Worm (Caenorhabditis elegans) whole organism, L4 larva: ENCODE measurements around the gene natc-2.

Experiments
- D1046.2 ChIP-seq: fragments of 200-800 bp; sonication (Bioruptor generic); IDR thresholded peaks from 2 replicates; pipeline ENCODE4 v1.3.6; 2022; ENCODE audit warnings: missing genetic modification characterization, missing compliant biosample characterization
- F44E2.7 ChIP-seq: fragments of 200-800 bp; sonication (Bioruptor generic); IDR thresholded peaks from 2 replicates; pipeline ENCODE4 v2.1.2; 2022; ENCODE audit warnings: missing genetic modification characterization, missing compliant biosample characterization
- T20F7.1 ChIP-seq: fragments of 200-800 bp; sonication (Bioruptor generic); optimal IDR thresholded peaks from 2 replicates; lab custom pipeline; 2018; ENCODE audit warnings: mild to moderate bottlenecking, missing genetic modification characterization, missing compliant biosample characterization
- T26A8.4 ChIP-seq: fragments of 200-800 bp; sonication (Bioruptor generic); IDR thresholded peaks from 2 replicates; pipeline ENCODE4 v1.3.6; 2022; ENCODE audit warnings: missing genetic modification characterization, missing compliant biosample characterization
- Y105C5A.15 ChIP-seq: fragments of 200-800 bp; sonication (Bioruptor generic); IDR thresholded peaks from 2 replicates; pipeline ENCODE4 v1.3.6; 2022; ENCODE audit warnings: missing genetic modification characterization, missing compliant biosample characterization
- ZK337.2 ChIP-seq: fragments of 200-800 bp; sonication (Bioruptor generic); IDR thresholded peaks from 2 replicates; pipeline ENCODE4 v1.3.6; 2022; ENCODE audit warnings: missing genetic modification reagents, missing genetic modification characterization, missing compliant biosample characterization
- ZK546.5 ChIP-seq, 2 experiments: sonication (generic microtip); optimal IDR thresholded peaks; 2 replicates each; lab custom pipeline; 2017; ENCODE audit warnings: missing biosample characterization in 2 of 2, missing genetic modification characterization in 2 of 2
- aha-1 ChIP-seq: fragments of 150-350 bp; peaks from one replicate; lab custom pipeline; 2014; ENCODE audit warnings: missing biosample characterization, missing genetic modification characterization
- ceh-20 ChIP-seq: fragments of 200-800 bp; sonication (Bioruptor generic); IDR thresholded peaks from 2 replicates; pipeline ENCODE4 v1.3.6; 2022; ENCODE audit warnings: missing genetic modification reagents, missing genetic modification characterization, missing compliant biosample characterization
- ceh-28 ChIP-seq: fragments of 150-350 bp; optimal IDR thresholded peaks from 2 replicates; lab custom pipeline; 2014; ENCODE audit warnings: missing biosample characterization, missing genetic modification reagents, missing genetic modification characterization
- ceh-82 ChIP-seq: sonication (generic microtip); optimal IDR thresholded peaks from 2 replicates; lab custom pipeline; 2017; ENCODE audit warnings: missing biosample characterization, missing genetic modification characterization
- cey-2 ChIP-seq: sonication (generic microtip); optimal IDR thresholded peaks from 3 replicates; lab custom pipeline; 2017; ENCODE audit warnings: missing genetic modification characterization, mild to moderate bottlenecking, missing compliant biosample characterization, antibody characterized with exemption, borderline replicate concordance; ENCODE audit not compliant: insufficient read depth
- ctbp-1 ChIP-seq: fragments of 200-800 bp; sonication (Bioruptor generic); IDR thresholded peaks from 2 replicates; pipeline ENCODE4 v1.3.6; 2022; ENCODE audit warnings: missing genetic modification reagents, missing genetic modification characterization, missing compliant biosample characterization
- daf-12 ChIP-seq: fragments of 150-350 bp; optimal IDR thresholded peaks from 2 replicates; lab custom pipeline; 2014; ENCODE audit warnings: missing biosample characterization, missing genetic modification reagents, missing genetic modification characterization
- dpl-1 ChIP-seq: fragments of 150-350 bp; optimal IDR thresholded peaks from 2 replicates; lab custom pipeline; 2014; ENCODE audit warnings: missing biosample characterization, missing genetic modification reagents, missing genetic modification characterization
- egl-27 ChIP-seq: sonication (generic microtip); optimal IDR thresholded peaks from 3 replicates; lab custom pipeline; 2017; ENCODE audit warnings: missing biosample characterization, missing genetic modification reagents, missing genetic modification characterization
- egl-43 ChIP-seq: fragments of 200-800 bp; sonication (Bioruptor generic); IDR thresholded peaks from 2 replicates; pipeline ENCODE4 v1.3.6; 2022; ENCODE audit warnings: missing genetic modification reagents, missing genetic modification characterization, missing compliant biosample characterization
- fos-1 ChIP-seq: fragments of 150-350 bp; optimal IDR thresholded peaks from 2 replicates; lab custom pipeline; 2014; ENCODE audit warnings: missing biosample characterization, missing genetic modification characterization
- hlh-11 ChIP-seq: fragments of 200-800 bp; sonication (Bioruptor generic); optimal IDR thresholded peaks from 2 replicates; lab custom pipeline; 2018; ENCODE audit warnings: mild to moderate bottlenecking, missing genetic modification characterization, missing compliant biosample characterization
- hlh-30 ChIP-seq: sonication (generic microtip); optimal IDR thresholded peaks from 2 replicates; lab custom pipeline; 2017; ENCODE audit warnings: antibody characterized with exemption, mild to moderate bottlenecking, missing genetic modification characterization, missing compliant biosample characterization; ENCODE audit not compliant: insufficient read depth
- lim-7 ChIP-seq: fragments of 200-800 bp; sonication (Bioruptor generic); IDR thresholded peaks from 2 replicates; pipeline ENCODE4 v1.3.6; 2022; ENCODE audit warnings: missing genetic modification characterization, missing compliant biosample characterization
- lin-1 ChIP-seq: fragments of 200-800 bp; sonication (Bioruptor generic); IDR thresholded peaks from 2 replicates; pipeline ENCODE4 v1.3.6; 2022; ENCODE audit warnings: missing genetic modification reagents, missing genetic modification characterization, missing compliant biosample characterization
- lin-13 ChIP-seq: fragments of 150-350 bp; optimal IDR thresholded peaks from 2 replicates; lab custom pipeline; 2014; ENCODE audit warnings: missing biosample characterization, missing genetic modification reagents, missing genetic modification characterization
- lin-15B ChIP-seq: fragments of 150-350 bp; sonication (generic microtip); optimal IDR thresholded peaks from 3 replicates; lab custom pipeline; 2014; ENCODE audit warnings: missing biosample characterization, missing genetic modification characterization
- lin-29 ChIP-seq: fragments of 200-800 bp; sonication (Bioruptor generic); IDR thresholded peaks from 2 replicates; pipeline ENCODE4 v1.3.6; 2022; ENCODE audit warnings: missing genetic modification reagents, missing genetic modification characterization, missing compliant biosample characterization
- lir-3 ChIP-seq: sonication (generic microtip); optimal IDR thresholded peaks from 2 replicates; lab custom pipeline; 2016; ENCODE audit warnings: mild to moderate bottlenecking, missing genetic modification characterization, missing compliant biosample characterization
- madf-5 ChIP-seq, 2 experiments: fragments of 200-800 bp; sonication (Bioruptor generic); IDR thresholded peaks; 2 replicates each; pipeline ENCODE4 v1.3.6; 2022; ENCODE audit warnings: missing compliant biosample characterization in 2 of 2, missing genetic modification characterization in 2 of 2
- mes-2 ChIP-seq: sonication (generic microtip); optimal IDR thresholded peaks from 2 replicates; lab custom pipeline; 2016; ENCODE audit warnings: missing genotype, mild to moderate bottlenecking, missing genetic modification characterization, missing compliant biosample characterization; ENCODE audit not compliant: poor library complexity, severe bottlenecking
- mxl-2 ChIP-seq: fragments of 200-800 bp; sonication (Bioruptor generic); conservative IDR thresholded peaks from 2 replicates; pipeline ENCODE4 v1.3.6; 2022; ENCODE audit warnings: missing genetic modification reagents, missing genetic modification characterization, missing compliant biosample characterization
- nhr-10 ChIP-seq: fragments of 150-350 bp; optimal IDR thresholded peaks from 2 replicates; lab custom pipeline; 2014; ENCODE audit warnings: missing biosample characterization, missing genetic modification characterization
- nhr-102 ChIP-seq: sonication (generic microtip); optimal IDR thresholded peaks from 2 replicates; lab custom pipeline; 2016; ENCODE audit warnings: mild to moderate bottlenecking, missing genetic modification characterization, moderate library complexity, missing compliant biosample characterization
- nhr-11 ChIP-seq: fragments of 150-350 bp; optimal IDR thresholded peaks from 2 replicates; lab custom pipeline; 2014; ENCODE audit warnings: missing biosample characterization, missing genetic modification characterization
- nhr-25 ChIP-seq: sonication (generic microtip); optimal IDR thresholded peaks from 2 replicates; lab custom pipeline; 2017; ENCODE audit warnings: missing genetic modification characterization, mild to moderate bottlenecking, missing compliant biosample characterization, antibody characterized with exemption, moderate library complexity, borderline replicate concordance; ENCODE audit not compliant: insufficient read depth
- nhr-28 ChIP-seq: fragments of 150-350 bp; optimal IDR thresholded peaks from 2 replicates; lab custom pipeline; 2014; ENCODE audit warnings: missing biosample characterization, missing genetic modification characterization
- nhr-41 ChIP-seq: fragments of 200-800 bp; sonication (Bioruptor generic); IDR thresholded peaks from 2 replicates; pipeline ENCODE4 v1.3.6; 2022; ENCODE audit warnings: missing genetic modification reagents, missing genetic modification characterization, missing compliant biosample characterization
- nhr-6 ChIP-seq: fragments of 150-350 bp; optimal IDR thresholded peaks from 2 replicates; lab custom pipeline; 2014; ENCODE audit warnings: missing biosample characterization, missing genetic modification characterization
- pha-4 ChIP-seq, 2 experiments: fragments of 150-350 bp in 1 of 2; fragments of 200-800 bp in 1 of 2; sonication (Bioruptor generic) in 1 of 2; IDR thresholded peaks in 1 of 2; optimal IDR thresholded peaks in 1 of 2; 2 replicates each; pipeline versions ENCODE4 v1.3.6 to Lab custom; 2014 to 2022; ENCODE audit warnings: missing genetic modification characterization in 2 of 2, missing genetic modification reagents in 2 of 2, missing biosample characterization in 1 of 2, missing compliant biosample characterization in 1 of 2
- pqm-1 ChIP-seq: sonication (generic microtip); optimal IDR thresholded peaks from 2 replicates; lab custom pipeline; 2017; ENCODE audit warnings: missing biosample characterization, missing genetic modification characterization
- saeg-2 ChIP-seq: fragments of 200-800 bp; sonication (Bioruptor generic); IDR thresholded peaks from 2 replicates; pipeline ENCODE4 v1.3.6; 2022; ENCODE audit warnings: missing genetic modification reagents, missing genetic modification characterization, missing compliant biosample characterization
- set-16 ChIP-seq: fragments of 200-800 bp; sonication (Bioruptor generic); IDR thresholded peaks from 2 replicates; pipeline ENCODE4 v1.3.6; 2022; ENCODE audit warnings: missing genetic modification reagents, missing genetic modification characterization, missing compliant biosample characterization
- snpc-4 ChIP-seq: fragments of 150-350 bp; optimal IDR thresholded peaks from 2 replicates; lab custom pipeline; 2014; ENCODE audit warnings: missing biosample characterization, missing genetic modification characterization
- spr-3 ChIP-seq: fragments of 200-800 bp; sonication (Bioruptor generic); optimal IDR thresholded peaks from 2 replicates; lab custom pipeline; 2018; ENCODE audit warnings: mild to moderate bottlenecking, missing genetic modification characterization, missing compliant biosample characterization
- tag-97 ChIP-seq: fragments of 200-800 bp; sonication (Bioruptor generic); IDR thresholded peaks from 2 replicates; pipeline ENCODE4 v1.3.6; 2022; ENCODE audit warnings: missing genetic modification characterization, missing compliant biosample characterization
- unc-130 ChIP-seq: sonication (generic microtip); optimal IDR thresholded peaks from 2 replicates; lab custom pipeline; 2016; ENCODE audit warnings: missing genetic modification reagents, missing genetic modification characterization, missing compliant biosample characterization
- unc-39 ChIP-seq: sonication (generic microtip); optimal IDR thresholded peaks from 2 replicates; lab custom pipeline; 2017; ENCODE audit warnings: missing biosample characterization, missing genetic modification characterization
- unc-62 ChIP-seq, 3 experiments: fragments of 150-350 bp in 1 of 3; sonication (generic microtip); optimal IDR thresholded peaks in 2 of 3; peaks in 1 of 3; 1 replicate in 1 of 3; 2 replicates in 2 of 3; lab custom pipeline; 2014 to 2017; ENCODE audit warnings: missing biosample characterization in 3 of 3, missing genetic modification characterization in 3 of 3, missing genetic modification reagents in 3 of 3, missing genotype in 1 of 3
- vab-7 ChIP-seq: fragments of 200-800 bp; sonication (Bioruptor generic); IDR thresholded peaks from 2 replicates; pipeline ENCODE4 v1.3.6; 2022; ENCODE audit warnings: missing genetic modification reagents, missing genetic modification characterization, missing compliant biosample characterization
- zip-2 ChIP-seq: fragments of 150-350 bp; optimal IDR thresholded peaks from 2 replicates; lab custom pipeline; 2014; ENCODE audit warnings: missing biosample characterization, missing genetic modification characterization
- ztf-7 ChIP-seq: fragments of 150-350 bp; optimal IDR thresholded peaks from 2 replicates; lab custom pipeline; 2014; ENCODE audit warnings: missing biosample characterization, missing genetic modification characterization

The natc-2 gene

ce11 chrV:5269024-5269535 lies 4.8 kb upstream of the natc-2 start, which contains the start of gene penr-1 (continued):
- TF ChIP-seq Y105C5A.15 (GFP tag; lab: Robert Waterston, UW) = no peak
- no peak for TF ChIP-seq lin-13
- peak; percentile 36 for TF ChIP-seq nhr-28 (tag; lab: Kevin White, UChicago)
- TF ChIP-seq nhr-6 (tag; lab: Kevin White, UChicago) = peak; percentile 1
- no peak for TF ChIP-seq set-16 (GFP tag; lab: Robert Waterston, UW)
- TF ChIP-seq ceh-82 (tag; lab: Kevin White, UChicago) = no peak
- no peak for TF ChIP-seq egl-43 (GFP tag; lab: Robert Waterston, UW)
- peak; percentile 7 for TF ChIP-seq unc-130 (GFP tag; lab: Kevin White, UChicago)
- no peak for TF ChIP-seq F44E2.7 (GFP tag; lab: Robert Waterston, UW)
- no peak for TF ChIP-seq T20F7.1 (GFP tag; lab: Kevin White, UChicago)
- no peak for TF ChIP-seq hlh-30
- TF ChIP-seq spr-3 (GFP tag; lab: Kevin White, UChicago) = no peak
- TF ChIP-seq lin-29 (GFP tag; lab: Robert Waterston, UW) = no peak
- TF ChIP-seq lin-1 (GFP tag; lab: Robert Waterston, UW) = no peak
- no peak for TF ChIP-seq nhr-11 (tag; lab: Kevin White, UChicago)
- TF ChIP-seq dpl-1 (GFP tag; lab: Kevin White, UChicago) = peak; percentile 89
- no peak for TF ChIP-seq vab-7
- TF ChIP-seq ceh-28 (tag; lab: Kevin White, UChicago) = no peak
- TF ChIP-seq ztf-7 (tag; lab: Kevin White, UChicago) = no peak
- TF ChIP-seq cey-2 (tag; lab: Kevin White, UChicago) = no peak
- no peak for TF ChIP-seq egl-27 (tag; lab: Kevin White, UChicago)
- no peak for TF ChIP-seq ceh-20 (GFP tag; lab: Robert Waterston, UW)
- no peak for TF ChIP-seq nhr-25
- no peak for TF ChIP-seq lin-15B
- TF ChIP-seq ZK546.5 (tag; optimal IDR thresholded peaks at IDR 0.05; lab: Kevin White, UChicago) = no peak
- no peak for TF ChIP-seq ZK337.2 (GFP tag; lab: Robert Waterston, UW)
- TF ChIP-seq aha-1 (tag; lab: Kevin White, UChicago) = peak; percentile 85
- no peak for TF ChIP-seq zip-2 (tag; lab: Kevin White, UChicago)

DNA sequence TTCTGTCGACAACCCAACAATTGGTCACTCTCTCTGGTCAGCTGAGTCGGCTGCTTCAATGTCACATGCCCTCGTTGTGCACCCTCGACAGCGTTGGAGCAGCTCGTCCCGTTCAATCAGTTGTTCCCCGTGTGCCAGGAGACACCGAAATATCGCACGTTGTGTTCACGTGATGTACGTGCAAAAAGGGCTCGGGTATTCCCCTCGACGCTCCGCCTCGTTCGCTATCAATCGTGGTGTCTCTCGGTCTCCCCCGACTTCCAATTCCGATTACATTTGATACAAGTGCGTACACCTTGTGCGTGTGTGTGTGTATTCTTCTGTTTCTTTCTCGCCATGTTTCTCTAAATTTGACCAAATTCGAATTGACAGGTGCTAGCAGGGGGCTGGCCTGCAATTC lies 2.4 kb upstream of the natc-2 start:
- TF ChIP-seq hlh-11 (tag; lab: Kevin White, UChicago) (peak; percentile 98), daf-12 (tag; lab: Kevin White, UChicago) (no peak), lin-13 (no peak), tag-97 (no peak), unc-39 (tag; lab: Kevin White, UChicago) (no peak), saeg-2 (GFP tag; lab: Robert Waterston, UW) (peak; percentile 95), snpc-4 (no peak), nhr-11 (tag; lab: Kevin White, UChicago) (peak; percentile 85), nhr-41 (GFP tag; lab: Robert Waterston, UW) (0 out of 2 replicates have a peak, but pooled peaks have one; percentile 20), T26A8.4 (GFP tag; lab: Robert Waterston, UW) (peak; percentile 41; the same call in 1 of the 2 replicates), pha-4 (GFP tag; IDR thresholded peaks at IDR 0.05; lab: Robert Waterston, UW) (no peak; the same call in 1 of the 2 replicates), pha-4 (tag; optimal IDR thresholded peaks at IDR 0.05; lab: Kevin White, UChicago) (no peak), T20F7.1 (GFP tag; lab: Kevin White, UChicago) (no peak), pqm-1 (tag; lab: Kevin White, UChicago) (peak; percentile 61), unc-62 (GFP tag; optimal IDR thresholded peaks at IDR 0.05 in 1 of 2; lab: Kevin White, UChicago) (peak in 1 of 2 experiments; percentile 93), unc-62 (tag; optimal IDR thresholded peaks at IDR 0.05; lab: Kevin White, UChicago) (no peak), aha-1 (tag; lab: Kevin White, UChicago) (peak; percentile 99), mes-2 (tag; lab: Kevin White, UChicago) (peak; percentile 31), mxl-2 (GFP tag; lab: Robert Waterston, UW) (peak; percentile 97), dpl-1 (GFP tag; lab: Kevin White, UChicago) (peak; percentile 14), lim-7 (GFP tag; lab: Robert Waterston, UW) (no peak), nhr-10 (tag; lab: Kevin White, UChicago) (peak; percentile 28), lir-3 (no peak), fos-1 (no peak), egl-27 (tag; lab: Kevin White, UChicago) (no peak), ctbp-1 (GFP tag; lab: Robert Waterston, UW) (no peak), madf-5 (GFP tag; IDR thresholded peaks at IDR 0.05; lab: Robert Waterston, UW) (no peak), D1046.2 (peak; percentile 80), nhr-102 (peak; percentile 81), nhr-28 (tag; lab: Kevin White, UChicago) (peak; percentile 85)
